Worm (Caenorhabditis elegans) whole organism, young adult: ENCODE data around the gene K09C4.4.

Experiments
- B0035.1 ChIP-seq: sonication (generic microtip); optimal IDR thresholded peaks from 2 replicates; lab custom pipeline; 2016; ENCODE audit warnings: missing genetic modification characterization, mild to moderate bottlenecking, missing compliant biosample characterization, missing genotype, missing genetic modification reagents
- F10E7.11 ChIP-seq: sonication (generic microtip); optimal IDR thresholded peaks from 2 replicates; lab custom pipeline; 2017; ENCODE audit warnings: mild to moderate bottlenecking, missing genetic modification characterization, moderate library complexity, missing compliant biosample characterization
- F23B12.7 ChIP-seq: sonication (generic microtip); optimal IDR thresholded peaks from 2 replicates; lab custom pipeline; 2017; ENCODE audit warnings: missing genetic modification characterization, mild to moderate bottlenecking, missing compliant biosample characterization, antibody characterized with exemption, moderate library complexity; ENCODE audit not compliant: insufficient read depth
- F57A8.1 ChIP-seq: fragments of 200-800 bp; sonication (Bioruptor generic); optimal IDR thresholded peaks from 2 replicates; lab custom pipeline; 2018; ENCODE audit warnings: mild to moderate bottlenecking, missing genetic modification characterization, moderate library complexity, missing compliant biosample characterization
- K11D2.4 ChIP-seq: fragments of 200-800 bp; sonication (Bioruptor generic); IDR thresholded peaks from 2 replicates; pipeline ENCODE4 v1.3.6; 2022; ENCODE audit warnings: missing genetic modification reagents, missing genetic modification characterization, missing compliant biosample characterization
- T26A5.8 ChIP-seq: sonication (generic microtip); optimal IDR thresholded peaks from 2 replicates; lab custom pipeline; 2016; ENCODE audit warnings: missing genetic modification characterization, missing compliant biosample characterization
- Y53G8AR.9 ChIP-seq: fragments of 200-800 bp; sonication (Bioruptor generic); conservative IDR thresholded peaks from 2 replicates; pipeline ENCODE4 v1.3.6; 2022; ENCODE audit warnings: missing genetic modification reagents, missing genetic modification characterization, missing compliant biosample characterization
- madf-6 ChIP-seq: fragments of 200-800 bp; sonication (Bioruptor generic); IDR thresholded peaks from 2 replicates; pipeline ENCODE4 v1.3.6; 2022; ENCODE audit warnings: missing genetic modification reagents, missing genetic modification characterization, missing compliant biosample characterization
- mcd-1 ChIP-seq: fragments of 200-800 bp; sonication (Bioruptor generic); IDR thresholded peaks from 2 replicates; pipeline ENCODE4 v1.3.6; 2022; ENCODE audit warnings: missing genetic modification reagents, missing genetic modification characterization, missing compliant biosample characterization
- zim-3 ChIP-seq: sonication (generic microtip); optimal IDR thresholded peaks from 2 replicates; lab custom pipeline; 2017; ENCODE audit warnings: mild to moderate bottlenecking, missing genetic modification characterization, moderate library complexity, missing compliant biosample characterization
- ztf-26 ChIP-seq: sonication (generic microtip); optimal IDR thresholded peaks from 2 replicates; lab custom pipeline; 2017; ENCODE audit warnings: missing genetic modification characterization, missing compliant biosample characterization

ce11 chrX:3316830-3317229, 27.5 kb downstream of the K09C4.4 start:
- no peak for TF ChIP-seq madf-6 (GFP tag; lab: Robert Waterston, UW)
- no peak for TF ChIP-seq F23B12.7 (tag; lab: Kevin White, UChicago)
- TF ChIP-seq K11D2.4 (GFP tag; lab: Robert Waterston, UW): no peak
- no peak for TF ChIP-seq F57A8.1 (GFP tag; lab: Kevin White, UChicago)
- no peak for TF ChIP-seq T26A5.8
- no peak for TF ChIP-seq F10E7.11
- no peak for TF ChIP-seq Y53G8AR.9
- no peak for TF ChIP-seq ztf-26 (tag; lab: Kevin White, UChicago)
- TF ChIP-seq B0035.1 (tag; lab: Kevin White, UChicago): no peak
- no peak for TF ChIP-seq mcd-1 (GFP tag; lab: Robert Waterston, UW)
- no peak for TF ChIP-seq zim-3 (tag; lab: Kevin White, UChicago)
